Worm (Caenorhabditis elegans): ENCODE measurements around the gene mdt-27.

The mdt-27 gene

ce11 chrV:9218214-9218613 lies 4.8 kb upstream of the mdt-27 start:
- no peak for TF ChIP-seq ces-1 (GFP tag; optimal IDR thresholded peaks at IDR 0.05)
- peak; percentile 73 for TF ChIP-seq aha-1 (tag)
- 0 out of 2 replicates have a peak, but pooled peaks have one; percentile 32 for TF ChIP-seq Y48G9A.11 (GFP tag; IDR thresholded peaks at IDR 0.05)
- peak in 1 of 2 experiments; percentile 100 for TF ChIP-seq unc-62 (GFP tag; optimal IDR thresholded peaks at IDR 0.05 in 1 of 2)
- no peak for TF ChIP-seq unc-62 (tag; optimal IDR thresholded peaks at IDR 0.05)
- no peak for TF ChIP-seq lim-7 (GFP tag; IDR thresholded peaks at IDR 0.05)
- TF ChIP-seq ceh-20 (GFP tag; IDR thresholded peaks at IDR 0.05) = peak; percentile 85
- no peak for TF ChIP-seq zip-2 (tag; optimal IDR thresholded peaks at IDR 0.05)

ce11 chrV:9217158-9217557 lies 3.7 kb upstream of the mdt-27 start, which contains the start of gene pacs-1:
Gene pacs-1 (minus strand): TSS chrV:9217258.
- TF ChIP-seq egl-27 (tag; optimal IDR thresholded peaks at IDR 0.05) (no peak), jun-1 (tag; optimal IDR thresholded peaks at IDR 0.05) (no peak), nhr-77 (tag; optimal IDR thresholded peaks at IDR 0.05) (no peak), daf-16 (GFP tag; optimal IDR thresholded peaks at IDR 0.05) (no peak), daf-16 (tag; optimal IDR thresholded peaks at IDR 0.05) (no peak), madf-5 (GFP tag; IDR thresholded peaks at IDR 0.05) (no peak), mxl-2 (GFP tag; conservative IDR thresholded peaks at IDR 0.05) (no peak), snpc-4 (tag; optimal IDR thresholded peaks at IDR 0.05) (no peak), pha-4 (GFP tag; IDR thresholded peaks at IDR 0.05) (no peak), pha-4 (tag; optimal IDR thresholded peaks at IDR 0.05) (no peak), pqm-1 (tag; optimal IDR thresholded peaks at IDR 0.05) (no peak), fos-1 (tag; optimal IDR thresholded peaks at IDR 0.05) (no peak), F44E2.7 (GFP tag; IDR thresholded peaks at IDR 0.05) (no peak)

ce11 chrV:9212499-9212898 lies 955 bp downstream of the mdt-27 start:
- TF ChIP-seq nhr-6 (tag; optimal IDR thresholded peaks at IDR 0.05) = peak; percentile 17
- TF ChIP-seq lsy-2 (tag; optimal IDR thresholded peaks at IDR 0.05) = peak in 1 of 2 experiments; percentile 83
- TF ChIP-seq dmd-6 (GFP tag; IDR thresholded peaks at IDR 0.05) = 0 out of 2 replicates have a peak, but pooled peaks have one; percentile 14
- no peak for TF ChIP-seq pha-4 (GFP tag; IDR thresholded peaks at IDR 0.05)
- TF ChIP-seq pha-4 (tag; optimal IDR thresholded peaks at IDR 0.05) = peak; percentile 64
- peak; percentile 60 for TF ChIP-seq ces-1 (GFP tag; optimal IDR thresholded peaks at IDR 0.05)
- no peak for TF ChIP-seq nhr-111 (GFP tag; optimal IDR thresholded peaks at IDR 0.05)
- TF ChIP-seq pqm-1 (tag; optimal IDR thresholded peaks at IDR 0.05) = peak; percentile 72
- no peak for TF ChIP-seq daf-16 (GFP tag; optimal IDR thresholded peaks at IDR 0.05)
- TF ChIP-seq daf-16 (tag; optimal IDR thresholded peaks at IDR 0.05) = peak; percentile 81
- TF ChIP-seq aha-1 (tag) = no peak
- peak in 1 of 2 experiments; percentile 33 for TF ChIP-seq hif-1 (tag; optimal IDR thresholded peaks at IDR 0.05)
- no peak for TF ChIP-seq ztf-11 (tag; optimal IDR thresholded peaks at IDR 0.05)
- TF ChIP-seq T26A8.4 (GFP tag; IDR thresholded peaks at IDR 0.05) = no peak
- TF ChIP-seq ceh-28 (tag; optimal IDR thresholded peaks at IDR 0.05) = no peak
- TF ChIP-seq lin-38 (GFP tag; IDR thresholded peaks at IDR 0.05) = peak; percentile 82
- TF ChIP-seq nhr-28 (tag; optimal IDR thresholded peaks at IDR 0.05) = peak; percentile 93
- peak; percentile 47 for TF ChIP-seq rbr-2 (tag; optimal IDR thresholded peaks at IDR 0.05)
- TF ChIP-seq mep-1 (tag; optimal IDR thresholded peaks at IDR 0.05) = peak; percentile 81
- TF ChIP-seq tra-1 (GFP tag; IDR thresholded peaks at IDR 0.05) = no peak
- TF ChIP-seq nhr-11 (tag; optimal IDR thresholded peaks at IDR 0.05) = peak; percentile 43
- TF ChIP-seq hlh-11 (tag; optimal IDR thresholded peaks at IDR 0.05) = peak; percentile 56
- TF ChIP-seq hmg-1.1 (GFP tag; IDR thresholded peaks at IDR 0.05) = peak; percentile 72
- peak; percentile 72 for TF ChIP-seq nhr-77 (tag; optimal IDR thresholded peaks at IDR 0.05)
- peak in 1 of 2 experiments; percentile 44 for TF ChIP-seq mdl-1 (tag; optimal IDR thresholded peaks at IDR 0.05)
- TF ChIP-seq fos-1 (tag; optimal IDR thresholded peaks at IDR 0.05) = no peak
- TF ChIP-seq nhr-25 (tag; optimal IDR thresholded peaks at IDR 0.05; ENCODE audit: borderline replicate concordance, insufficient read depth) = peak; percentile 30
- peak; percentile 66 for TF ChIP-seq mes-2 (tag; optimal IDR thresholded peaks at IDR 0.05; ENCODE audit: poor library complexity, severe bottlenecking)
- peak; percentile 41 for TF ChIP-seq mxl-3 (GFP tag; optimal IDR thresholded peaks at IDR 0.05)
- TF ChIP-seq dve-1 (tag; optimal IDR thresholded peaks at IDR 0.05; ENCODE audit: insufficient read depth) = peak; percentile 86
- TF ChIP-seq dpl-1 (GFP tag; optimal IDR thresholded peaks at IDR 0.05) = peak; percentile 64
- TF ChIP-seq duxl-1 (tag; optimal IDR thresholded peaks at IDR 0.05; ENCODE audit: poor library complexity) = no peak
- TF ChIP-seq T20F7.1 (GFP tag; optimal IDR thresholded peaks at IDR 0.05) = peak; percentile 47
- peak; percentile 44 for TF ChIP-seq hlh-30 (tag; optimal IDR thresholded peaks at IDR 0.05; ENCODE audit: insufficient read depth)

All from whole organism, L4 larva.